Worm (Caenorhabditis elegans) whole organism, L4/young adult: ENCODE results near the gene acdh-8.

Source experiments
- W03F9.2 ChIP-seq: fragments of 150-350 bp; optimal IDR thresholded peaks from 2 replicates; lab custom pipeline; 2014; ENCODE audit warnings: missing biosample characterization, missing genetic modification characterization
- dao-5 ChIP-seq: sonication (generic microtip); optimal IDR thresholded peaks from 2 replicates; lab custom pipeline; 2016; ENCODE audit warnings: missing genotype, missing genetic modification characterization, moderate library complexity, missing compliant biosample characterization
- him-1 ChIP-seq: sonication (generic microtip); optimal IDR thresholded peaks from 2 replicates; lab custom pipeline; 2016; ENCODE audit warnings: missing genotype, missing genetic modification reagents, missing genetic modification characterization, missing compliant biosample characterization

acdh-8 gene

DNA sequence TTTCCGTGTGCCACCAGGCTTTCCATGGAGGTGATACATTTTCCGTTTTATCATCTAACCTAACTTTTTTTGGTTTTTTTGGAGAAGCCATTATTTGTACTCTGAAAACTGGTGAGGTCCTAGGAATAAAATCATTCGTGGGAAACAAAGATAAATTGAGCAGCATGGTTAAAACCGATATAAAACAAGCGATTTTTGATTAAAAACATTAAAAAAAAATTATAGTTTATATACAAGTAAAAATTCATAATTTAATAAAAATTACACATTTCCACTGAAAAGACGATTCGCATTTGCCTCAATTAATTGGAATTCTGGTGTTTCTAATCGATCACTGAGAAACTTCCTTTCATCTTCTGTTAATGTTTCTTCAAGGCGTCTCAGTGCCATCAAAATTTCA lies 44.2 kb downstream of the acdh-8 start, which contains the start of gene ZK1248.15:
Gene ZK1248.15 (minus strand): TSS at position 101 of the 400 bp plus-strand sequence.
- no peak for TF ChIP-seq W03F9.2 (tag; lab: Kevin White, UChicago)
- TF ChIP-seq dao-5 (tag; lab: Kevin White, UChicago) = no peak

DNA sequence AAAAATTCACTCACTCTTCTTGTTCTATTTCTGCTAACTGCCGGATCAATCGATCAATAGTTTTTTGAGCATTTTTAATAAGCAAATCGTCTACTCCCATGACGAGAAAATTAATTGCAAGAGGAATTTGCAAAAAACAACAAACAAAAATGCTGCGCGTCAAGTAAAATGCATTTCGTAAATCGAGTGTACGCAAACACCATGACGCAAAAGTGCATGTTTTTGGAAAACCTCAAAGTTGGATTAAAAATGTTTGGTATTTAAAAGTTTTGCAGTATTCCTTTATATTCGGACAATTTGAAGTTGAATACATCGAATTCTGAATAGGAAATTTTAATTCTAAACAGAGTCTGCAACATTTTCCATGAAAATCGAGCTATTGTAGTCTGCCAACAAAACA lies 44.9 kb downstream of the acdh-8 start, which contains the start of gene ZK1248.19:
Gene ZK1248.19 (minus strand): TSS at position 188 of the 400 bp plus-strand sequence.
- TF ChIP-seq W03F9.2 (tag; lab: Kevin White, UChicago) (peak; percentile 38), dao-5 (tag; lab: Kevin White, UChicago) (no peak)

DNA sequence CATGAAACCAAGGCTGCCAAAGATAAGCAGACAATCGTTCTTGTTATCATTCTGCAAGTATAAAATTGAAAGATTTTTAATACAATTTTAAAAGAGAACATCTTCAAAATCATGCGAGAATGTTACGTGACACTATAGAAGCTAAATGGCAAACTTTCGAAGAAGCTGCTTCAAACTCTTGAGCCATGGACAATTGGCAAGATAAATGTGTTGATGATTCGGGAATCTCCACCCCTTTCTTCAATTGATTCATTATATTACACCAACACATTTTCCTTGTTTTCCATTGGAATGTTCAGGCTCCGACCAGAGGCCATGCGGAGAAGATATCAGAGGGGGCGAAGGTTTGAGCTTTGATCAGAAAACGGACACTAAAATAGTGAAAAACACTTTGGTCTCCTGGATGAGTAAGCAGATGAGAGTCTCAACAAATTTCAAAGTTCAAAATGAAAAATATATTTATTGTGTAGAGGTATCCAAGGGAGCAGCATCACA lies 46.8 kb downstream of the acdh-8 start, which contains the start of gene lec-5:
Gene lec-5 (minus strand): TSS at position 51 of the 495 bp plus-strand sequence.
- no peak for TF ChIP-seq dao-5 (tag; lab: Kevin White, UChicago)
- TF ChIP-seq him-1 (tag; lab: Kevin White, UChicago) = no peak
- TF ChIP-seq W03F9.2 (tag; lab: Kevin White, UChicago) = no peak

DNA sequence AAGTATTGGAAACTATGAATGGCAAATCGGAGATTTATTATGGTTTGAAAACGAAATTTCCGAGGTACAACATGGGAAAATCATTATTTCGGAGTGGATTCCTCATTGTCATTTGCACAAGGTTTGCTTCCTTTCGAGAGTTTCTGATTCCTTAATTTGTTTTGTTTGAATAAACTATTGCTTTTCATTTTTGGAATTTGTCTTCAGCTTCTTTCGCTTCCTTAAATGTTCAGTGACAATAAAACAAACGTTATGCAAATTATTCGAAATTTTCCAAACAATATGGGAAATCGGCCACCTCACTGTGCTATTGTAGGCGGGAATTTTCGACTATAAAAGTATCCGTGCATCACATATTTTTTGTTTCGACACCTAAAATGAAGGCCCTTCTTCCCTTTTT lies 47.6 kb downstream of the acdh-8 start, which contains the start of gene nep-25:
Gene nep-25 (plus strand): TSS at position 375 of the 400 bp plus-strand sequence.
- no peak for TF ChIP-seq W03F9.2 (tag; lab: Kevin White, UChicago)

DNA sequence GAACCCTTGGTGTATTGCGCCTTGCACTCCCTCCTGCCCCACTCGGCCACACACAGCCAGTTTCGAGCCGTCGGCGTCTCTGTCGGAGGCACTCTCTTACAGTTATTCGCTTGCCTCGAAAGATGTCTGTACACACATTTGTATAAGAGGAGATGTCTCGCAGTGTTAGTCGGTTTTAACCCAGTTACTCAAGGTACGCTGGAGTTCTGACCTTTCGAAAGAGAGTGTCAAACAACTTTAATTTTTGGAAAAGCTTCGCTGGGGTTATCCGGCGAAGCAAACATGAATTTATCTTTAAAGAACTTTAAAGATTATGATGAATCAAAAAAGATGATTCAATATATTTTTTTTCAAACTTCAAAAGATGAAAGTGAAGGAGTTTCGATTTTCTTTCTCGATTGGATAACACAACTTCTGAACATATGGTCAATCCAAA lies 50.4 kb downstream of the acdh-8 start:
- peak; percentile 97 for TF ChIP-seq W03F9.2 (tag; lab: Kevin White, UChicago)
- TF ChIP-seq him-1 (tag; lab: Kevin White, UChicago) = peak; percentile 99
- peak; percentile 92 for TF ChIP-seq dao-5 (tag; lab: Kevin White, UChicago)

DNA sequence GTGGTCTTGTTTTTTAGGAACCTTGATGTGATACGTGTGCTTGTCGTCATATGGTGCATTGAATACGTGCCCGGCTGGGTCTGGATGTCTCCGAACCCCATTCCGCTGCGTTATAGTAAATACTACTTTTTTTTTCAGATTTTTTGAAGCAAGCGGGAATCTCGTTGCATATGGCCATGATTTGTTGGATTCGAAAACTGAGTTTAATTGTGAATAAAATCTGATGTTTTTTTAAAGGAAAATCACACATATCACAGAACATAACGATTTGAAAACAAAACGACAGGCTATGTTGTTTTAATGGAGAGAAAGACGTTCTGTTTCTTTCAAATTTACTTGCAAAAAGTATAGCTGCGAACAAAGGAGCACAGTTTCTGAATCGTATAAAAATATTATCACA lies 51.1 kb downstream of the acdh-8 start, which contains the start of the genes ZK1248.17 and H41C03.3:
Gene ZK1248.17 (minus strand): TSS at position 101 of the 400 bp plus-strand sequence.
Gene H41C03.3 (plus strand): TSS at position 337 of the 400 bp plus-strand sequence.
- TF ChIP-seq W03F9.2 (tag; lab: Kevin White, UChicago) (no peak), him-1 (tag; lab: Kevin White, UChicago) (no peak), dao-5 (tag; lab: Kevin White, UChicago) (no peak)
